Fruit fly (Drosophila melanogaster) whole organism, embryonic: ENCODE measurements around the gene CG11699.

Source experiments
- Aef1 ChIP-seq: fragments of 200-800 bp; sonication (Bioruptor generic); IDR thresholded peaks from 3 replicates; pipeline ENCODE4 v1.3.6; 2022; ENCODE audit warnings: missing biosample characterization, missing genetic modification characterization
- Bdp1 ChIP-seq: fragments of 200-800 bp; sonication (Bioruptor generic); optimal IDR thresholded peaks from 3 replicates; lab custom pipeline; 2016; ENCODE audit warnings: missing biosample characterization, missing genetic modification characterization
- Bgb ChIP-seq: fragments of 200-800 bp; sonication (Bioruptor generic); IDR thresholded peaks from 2 replicates; pipeline ENCODE4 v1.3.6; 2022; ENCODE audit warnings: missing biosample characterization, missing genetic modification characterization; ENCODE audit not compliant: partially characterized antibody
- CG10267 ChIP-seq: fragments of 200-800 bp; sonication (Bioruptor generic); optimal IDR thresholded peaks from 2 replicates; lab custom pipeline; 2018; ENCODE audit warnings: missing biosample characterization, mild to moderate bottlenecking, missing genetic modification characterization, moderate library complexity
- CG12391 ChIP-seq: fragments of 200-800 bp; sonication (Bioruptor generic); optimal IDR thresholded peaks from 3 replicates; lab custom pipeline; 2018; ENCODE audit warnings: missing biosample characterization, mild to moderate bottlenecking, missing genetic modification characterization, moderate library complexity
- CG12659 ChIP-seq: fragments of 200-800 bp; sonication (Bioruptor generic); optimal IDR thresholded peaks from 3 replicates; lab custom pipeline; 2017; ENCODE audit warnings: mild to moderate bottlenecking, missing biosample characterization, missing genetic modification reagents, missing genetic modification characterization
- CG12744 ChIP-seq: fragments of 200-800 bp; sonication (Bioruptor generic); optimal IDR thresholded peaks from 2 replicates; lab custom pipeline; 2016; ENCODE audit warnings: missing biosample characterization, missing genetic modification characterization
- CG13287 ChIP-seq: fragments of 200-800 bp; sonication (Bioruptor generic); IDR thresholded peaks from 2 replicates; pipeline ENCODE4 v1.3.6; 2022; ENCODE audit warnings: missing biosample characterization, missing genetic modification characterization; ENCODE audit not compliant: partially characterized antibody
- CG13775 ChIP-seq: fragments of 200-800 bp; sonication (Bioruptor generic); optimal IDR thresholded peaks from 3 replicates; lab custom pipeline; 2017; ENCODE audit warnings: missing biosample characterization, mild to moderate bottlenecking, missing genetic modification characterization
- CG15601 ChIP-seq: fragments of 200-800 bp; sonication (Bioruptor generic); optimal IDR thresholded peaks from 3 replicates; lab custom pipeline; 2019; ENCODE audit warnings: missing biosample characterization, mild to moderate bottlenecking, missing genetic modification characterization, moderate library complexity
- CG16813 ChIP-seq: fragments of 200-800 bp; sonication (Bioruptor generic); IDR thresholded peaks from 3 replicates; pipeline ENCODE4 v1.3.6; 2022; ENCODE audit warnings: missing biosample characterization, missing genetic modification characterization; ENCODE audit not compliant: partially characterized antibody
- CG17186 ChIP-seq: fragments of 200-800 bp; sonication (Bioruptor generic); optimal IDR thresholded peaks from 3 replicates; lab custom pipeline; 2017; ENCODE audit warnings: missing biosample characterization, missing genetic modification reagents, missing genetic modification characterization
- CG17361 ChIP-seq: fragments of 200-800 bp; sonication (Bioruptor generic); IDR thresholded peaks from 3 replicates; pipeline ENCODE4 v1.3.6; 2022; ENCODE audit warnings: missing biosample characterization, missing genetic modification characterization
- CG18011 ChIP-seq: fragments of 200-800 bp; sonication (Bioruptor generic); optimal IDR thresholded peaks from 2 replicates; lab custom pipeline; 2017; ENCODE audit warnings: missing biosample characterization, missing genetic modification characterization, mild to moderate bottlenecking, moderate library complexity, missing genotype
- CG18262 ChIP-seq: fragments of 200-800 bp; optimal IDR thresholded peaks from 3 replicates; lab custom pipeline; 2019; ENCODE audit warnings: missing biosample characterization, mild to moderate bottlenecking, missing genetic modification characterization, moderate library complexity
- CG30020 ChIP-seq: fragments of 200-800 bp; optimal IDR thresholded peaks from 2 replicates; lab custom pipeline; 2019; ENCODE audit warnings: missing biosample characterization, mild to moderate bottlenecking, missing genetic modification characterization, moderate library complexity
- CG31441 ChIP-seq: fragments of 200-800 bp; sonication (Bioruptor generic); IDR thresholded peaks from 2 replicates; pipeline ENCODE4 v1.3.6; 2022; ENCODE audit warnings: missing biosample characterization, missing genetic modification characterization
- CG33557 ChIP-seq: fragments of 200-800 bp; sonication (Bioruptor generic); optimal IDR thresholded peaks from 2 replicates; lab custom pipeline; 2019; ENCODE audit warnings: missing biosample characterization, mild to moderate bottlenecking, missing genetic modification characterization, moderate library complexity
- CG42726 ChIP-seq: fragments of 200-800 bp; sonication (Bioruptor generic); IDR thresholded peaks from 2 replicates; pipeline ENCODE4 v1.3.6; 2022; ENCODE audit warnings: missing biosample characterization, missing genetic modification characterization; ENCODE audit not compliant: partially characterized antibody
- CG7928 ChIP-seq: fragments of 200-800 bp; sonication (Bioruptor generic); optimal IDR thresholded peaks from 2 replicates; lab custom pipeline; 2017; ENCODE audit warnings: missing biosample characterization, mild to moderate bottlenecking, missing genetic modification characterization
- CG7963 ChIP-seq: fragments of 200-800 bp; sonication (Bioruptor generic); IDR thresholded peaks from 3 replicates; pipeline ENCODE4 v1.3.6; 2022; ENCODE audit warnings: missing biosample characterization, missing genetic modification characterization; ENCODE audit not compliant: partially characterized antibody
- CG9797 ChIP-seq: fragments of 200-800 bp; sonication (Bioruptor generic); optimal IDR thresholded peaks from 3 replicates; lab custom pipeline; 2018; ENCODE audit warnings: missing biosample characterization, mild to moderate bottlenecking, missing genetic modification characterization
- CoRest ChIP-seq: fragments of 200-800 bp; sonication (Bioruptor generic); optimal IDR thresholded peaks from 3 replicates; lab custom pipeline; 2018; ENCODE audit warnings: missing biosample characterization, mild to moderate bottlenecking, missing genetic modification characterization, moderate library complexity
- Doc3 ChIP-seq: fragments of 200-800 bp; sonication (Bioruptor generic); IDR thresholded peaks from 3 replicates; pipeline ENCODE4 v1.3.6; 2022; ENCODE audit warnings: missing biosample characterization, missing genetic modification characterization; ENCODE audit not compliant: partially characterized antibody
- Dref ChIP-seq: fragments of 200-800 bp; sonication (Bioruptor generic); IDR thresholded peaks from 2 replicates; pipeline ENCODE4 v1.3.6; 2022; ENCODE audit warnings: missing biosample characterization, missing genetic modification characterization
- Ets97D ChIP-seq: fragments of 200-800 bp; sonication (Bioruptor generic); optimal IDR thresholded peaks from 3 replicates; lab custom pipeline; 2016; ENCODE audit warnings: missing biosample characterization, missing genetic modification characterization
- Fer3 ChIP-seq: fragments of 200-800 bp; sonication (Bioruptor generic); optimal IDR thresholded peaks from 2 replicates; lab custom pipeline; 2018; ENCODE audit warnings: missing biosample characterization, mild to moderate bottlenecking, missing genetic modification characterization, moderate library complexity
- HLH4C ChIP-seq: fragments of 200-800 bp; sonication (Bioruptor generic); IDR thresholded peaks from 3 replicates; pipeline ENCODE4 v1.3.6; 2022; ENCODE audit warnings: missing biosample characterization, missing genetic modification characterization; ENCODE audit not compliant: partially characterized antibody
- Max ChIP-seq: fragments of 200-800 bp; sonication (Bioruptor generic); optimal IDR thresholded peaks from 2 replicates; lab custom pipeline; 2016; ENCODE audit warnings: missing biosample characterization, mild to moderate bottlenecking, missing genetic modification characterization
- Med ChIP-seq: fragments of 200-800 bp; sonication (Bioruptor generic); peaks from one replicate; lab custom pipeline; 2016; ENCODE audit warnings: missing biosample characterization, missing genetic modification characterization, mild to moderate bottlenecking, inconsistent platforms, moderate library complexity
- Nf-YC ChIP-seq: fragments of 200-800 bp; optimal IDR thresholded peaks from 3 replicates; lab custom pipeline; 2019; ENCODE audit warnings: missing biosample characterization, mild to moderate bottlenecking, missing genetic modification characterization, moderate library complexity
- Opbp ChIP-seq: fragments of 200-800 bp; sonication (Bioruptor generic); IDR thresholded peaks from 3 replicates; pipeline ENCODE4 v1.3.6; 2022; ENCODE audit warnings: missing biosample characterization, missing genetic modification characterization; ENCODE audit not compliant: partially characterized antibody
- YL-1 ChIP-seq: fragments of 200-800 bp; sonication (Bioruptor generic); optimal IDR thresholded peaks from 3 replicates; lab custom pipeline; 2017; ENCODE audit warnings: missing biosample characterization, mild to moderate bottlenecking, missing genetic modification characterization
- amos ChIP-seq: fragments of 200-800 bp; sonication (Bioruptor generic); IDR thresholded peaks from 2 replicates; pipeline ENCODE4 v1.3.6; 2022; ENCODE audit warnings: missing biosample characterization, missing genetic modification characterization; ENCODE audit not compliant: partially characterized antibody
- bbx ChIP-seq: fragments of 200-800 bp; sonication (Bioruptor generic); IDR thresholded peaks from 2 replicates; pipeline ENCODE4 v1.3.6; 2022; ENCODE audit warnings: missing biosample characterization, missing genetic modification characterization; ENCODE audit not compliant: partially characterized antibody
- crp ChIP-seq, 2 experiments: fragments of 200-800 bp; sonication (Bioruptor generic); optimal IDR thresholded peaks; 2 replicates in 1 of 2; 3 replicates in 1 of 2; lab custom pipeline; 2017; ENCODE audit warnings: missing biosample characterization in 2 of 2, missing genetic modification characterization in 2 of 2, mild to moderate bottlenecking in 1 of 2, moderate library complexity in 1 of 2
- dm ChIP-seq: fragments of 200-800 bp; sonication (Bioruptor generic); optimal IDR thresholded peaks from 3 replicates; lab custom pipeline; 2016; ENCODE audit warnings: missing biosample characterization, missing genetic modification characterization
- en ChIP-seq: fragments of 200-800 bp; sonication (Bioruptor generic); optimal IDR thresholded peaks from 2 replicates; lab custom pipeline; 2016; ENCODE audit warnings: missing biosample characterization, missing genetic modification characterization
- grn ChIP-seq: fragments of 200-800 bp; sonication (Bioruptor generic); optimal IDR thresholded peaks from 3 replicates; lab custom pipeline; 2017; ENCODE audit warnings: missing biosample characterization, missing genetic modification characterization
- hbn ChIP-seq: fragments of 200-800 bp; sonication (Bioruptor generic); IDR thresholded peaks from 2 replicates; pipeline ENCODE4 v1.3.6; 2022; ENCODE audit warnings: missing biosample characterization, missing genetic modification characterization; ENCODE audit not compliant: partially characterized antibody
- nerfin-2 ChIP-seq: fragments of 200-800 bp; sonication (Bioruptor generic); IDR thresholded peaks from 2 replicates; pipeline ENCODE4 v1.3.6; 2022; ENCODE audit warnings: missing biosample characterization, missing genetic modification characterization; ENCODE audit not compliant: partially characterized antibody
- pum ChIP-seq: fragments of 200-800 bp; sonication (Bioruptor generic); optimal IDR thresholded peaks from 2 replicates; lab custom pipeline; 2016; ENCODE audit warnings: missing biosample characterization, missing genetic modification characterization
- scrt ChIP-seq: fragments of 200-800 bp; sonication (Bioruptor generic); optimal IDR thresholded peaks from 2 replicates; lab custom pipeline; 2018; ENCODE audit warnings: missing biosample characterization, mild to moderate bottlenecking, missing genetic modification characterization, moderate library complexity
- stwl ChIP-seq: fragments of 200-800 bp; sonication (Bioruptor generic); optimal IDR thresholded peaks from 3 replicates; lab custom pipeline; 2018; ENCODE audit warnings: missing biosample characterization, mild to moderate bottlenecking, missing genetic modification characterization, moderate library complexity
- tll ChIP-seq, 2 experiments: fragments of 200-800 bp in 1 of 2; fragments of >200 bp in 1 of 2; sonication (Bioruptor generic) in 1 of 2; optimal IDR thresholded peaks; 2 replicates each; lab custom pipeline; 2017 to 2019; ENCODE audit warnings: missing biosample characterization in 2 of 2, missing genetic modification characterization in 2 of 2, mild to moderate bottlenecking in 1 of 2, moderate library complexity in 1 of 2
- twi ChIP-seq: fragments of 200-800 bp; optimal IDR thresholded peaks from 2 replicates; lab custom pipeline; 2019; ENCODE audit warnings: missing biosample characterization, mild to moderate bottlenecking, missing genetic modification characterization, moderate library complexity
- zen2 ChIP-seq: fragments of 200-800 bp; sonication (Bioruptor generic); IDR thresholded peaks from 3 replicates; pipeline ENCODE4 v1.3.6; 2022; ENCODE audit warnings: missing biosample characterization, missing genetic modification characterization; ENCODE audit not compliant: partially characterized antibody

CG11699 gene

DNA sequence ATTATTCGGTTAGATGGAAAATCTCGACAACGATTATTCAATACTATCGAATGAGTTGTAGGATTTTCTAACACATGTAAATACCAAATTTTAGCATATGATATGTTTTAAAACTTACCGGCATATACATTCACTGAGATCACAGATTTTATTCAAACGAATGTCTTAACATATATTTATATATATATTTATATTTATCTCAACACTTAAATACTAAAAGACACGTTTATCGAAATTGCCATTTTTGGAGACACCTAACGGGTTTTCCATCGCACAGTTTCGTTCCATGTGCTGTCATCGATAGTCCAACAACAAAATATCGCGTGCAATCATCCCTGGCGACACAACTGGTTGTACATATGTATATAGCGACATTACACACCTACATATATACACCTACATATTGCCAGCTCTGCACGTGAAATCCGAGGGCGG, 41.2 kb downstream of the CG11699 start, which contains the start of the genes CG2247 and CG1703 (continued):
- TF ChIP-seq Opbp (GFP tag; lab: Robert Waterston, UW) (peak; percentile 76), CG7963 (GFP tag; lab: Robert Waterston, UW) (peak; percentile 36; the same call in 1 of the 3 replicates), amos (GFP tag; lab: Robert Waterston, UW) (peak; percentile 82), Bdp1 (GFP tag; lab: Kevin White, UChicago) (no peak), Aef1 (GFP tag; lab: Robert Waterston, UW) (peak; percentile 81), en (no peak), bbx (GFP tag; lab: Robert Waterston, UW) (peak; percentile 81), hbn (GFP tag; lab: Robert Waterston, UW) (peak; percentile 78), CG33557 (no peak), CG10267 (peak; percentile 80), twi (peak; percentile 52), CG17361 (peak; percentile 39; the same call in 1 of the 3 replicates), Max (GFP tag; lab: Kevin White, UChicago) (peak; percentile 22), Dref (GFP tag; lab: Robert Waterston, UW) (peak; percentile 82), CG42726 (peak; percentile 75), Nf-YC (tag; lab: Kevin White, UChicago) (peak; percentile 60), CG16813 (GFP tag; lab: Robert Waterston, UW) (peak; percentile 82), CG12744 (GFP tag; lab: Kevin White, UChicago) (no peak), CG13287 (GFP tag; lab: Robert Waterston, UW) (peak; percentile 88), CG17186 (GFP tag; lab: Kevin White, UChicago) (peak; percentile 39), pum (GFP tag; lab: Kevin White, UChicago) (no peak), CoRest (tag; lab: Kevin White, UChicago) (peak; percentile 52), CG7928 (GFP tag; lab: Kevin White, UChicago) (peak; percentile 85), stwl (tag; lab: Kevin White, UChicago) (peak; percentile 74), YL-1 (GFP tag; lab: Kevin White, UChicago) (peak; percentile 40), CG15601 (tag; lab: Kevin White, UChicago) (peak; percentile 35), CG9797 (GFP tag; lab: Kevin White, UChicago) (peak; percentile 86), CG12391 (tag; lab: Kevin White, UChicago) (peak; percentile 63), scrt (GFP tag; lab: Kevin White, UChicago) (peak; percentile 28), Med (GFP tag; lab: Kevin White, UChicago) (no peak), dm (GFP tag; lab: Kevin White, UChicago) (peak; percentile 62), crp (GFP tag; optimal IDR thresholded peaks at IDR 0.05; lab: Kevin White, UChicago) (peak in 1 of 2 experiments; percentile 49), Doc3 (GFP tag; lab: Robert Waterston, UW) (peak; percentile 70; the same call in 2 of the 3 replicates), CG31441 (GFP tag; lab: Robert Waterston, UW) (no peak), tll (GFP tag; optimal IDR thresholded peaks at IDR 0.05; lab: Kevin White, UChicago) (peak in 1 of 2 experiments; percentile 51), nerfin-2 (GFP tag; lab: Robert Waterston, UW) (peak; percentile 52), CG12659 (GFP tag; lab: Kevin White, UChicago) (peak; percentile 73), grn (GFP tag; lab: Kevin White, UChicago) (peak; percentile 26), CG18262 (tag; lab: Kevin White, UChicago) (peak; percentile 21), CG13775 (GFP tag; lab: Kevin White, UChicago) (peak; percentile 34), HLH4C (peak; percentile 73; the same call in 2 of the 3 replicates), Ets97D (GFP tag; lab: Kevin White, UChicago) (peak; percentile 25), CG30020 (tag; lab: Kevin White, UChicago) (peak; percentile 68), Bgb (GFP tag; lab: Robert Waterston, UW) (peak; percentile 81), zen2 (GFP tag; lab: Robert Waterston, UW) (peak; percentile 37; the same call in 1 of the 3 replicates), CG18011 (GFP tag; lab: Kevin White, UChicago) (peak; percentile 87), Fer3 (no peak)
